Fruit fly (Drosophila melanogaster) whole organism, prepupa: Measurements from ENCODE around the gene CG15034.

ENCODE experiments used
- Blimp-1 ChIP-seq: fragments of 200-800 bp; sonication (Bioruptor generic); optimal IDR thresholded peaks from 3 replicates; lab custom pipeline; 2017; ENCODE audit warnings: missing biosample characterization, missing genetic modification characterization, mild to moderate bottlenecking, moderate library complexity, missing genetic modification reagents
- CG10631 ChIP-seq: fragments of 200-800 bp; sonication (Bioruptor generic); optimal IDR thresholded peaks from 2 replicates; lab custom pipeline; 2016; ENCODE audit warnings: missing biosample characterization, missing genetic modification characterization
- CG10669 ChIP-seq: fragments of 200-800 bp; sonication (Bioruptor generic); optimal IDR thresholded peaks from 3 replicates; lab custom pipeline; 2018; ENCODE audit warnings: missing biosample characterization, mild to moderate bottlenecking, missing genetic modification characterization, moderate library complexity
- CG11294 ChIP-seq: fragments of 200-800 bp; sonication (Bioruptor generic); IDR thresholded peaks from 2 replicates; pipeline ENCODE4 v1.3.6; 2022; ENCODE audit warnings: missing biosample characterization, missing genetic modification characterization
- CG11762 ChIP-seq: fragments of 200-800 bp; sonication (Bioruptor generic); optimal IDR thresholded peaks from 3 replicates; lab custom pipeline; 2016; ENCODE audit warnings: missing biosample characterization, missing genetic modification characterization; ENCODE audit not compliant: insufficient read depth
- CG11902 ChIP-seq: fragments of 200-800 bp; sonication (Bioruptor generic); optimal IDR thresholded peaks from 3 replicates; lab custom pipeline; 2016; ENCODE audit warnings: missing biosample characterization, missing genetic modification characterization
- CG1621 ChIP-seq: fragments of 200-800 bp; sonication (Bioruptor generic); optimal IDR thresholded peaks from 3 replicates; lab custom pipeline; 2018; ENCODE audit warnings: missing biosample characterization, mild to moderate bottlenecking, missing genetic modification characterization
- CG3032 ChIP-seq: fragments of 200-800 bp; optimal IDR thresholded peaks from 2 replicates; lab custom pipeline; 2019; ENCODE audit warnings: missing biosample characterization, mild to moderate bottlenecking, missing genetic modification characterization, moderate library complexity
- CG31627 ChIP-seq: fragments of 200-800 bp; sonication (Bioruptor generic); optimal IDR thresholded peaks from 3 replicates; lab custom pipeline; 2016; ENCODE audit warnings: missing biosample characterization, missing genetic modification characterization
- CG34406 ChIP-seq: fragments of 200-800 bp; sonication (Bioruptor generic); optimal IDR thresholded peaks from 3 replicates; lab custom pipeline; 2016; ENCODE audit warnings: missing biosample characterization, missing genetic modification characterization
- CG3919 ChIP-seq: fragments of 200-800 bp; sonication (Bioruptor generic); optimal IDR thresholded peaks from 3 replicates; lab custom pipeline; 2016; ENCODE audit warnings: missing biosample characterization, missing genetic modification characterization
- CG4318 ChIP-seq: fragments of 200-800 bp; sonication (Bioruptor generic); optimal IDR thresholded peaks from 3 replicates; lab custom pipeline; 2017; ENCODE audit warnings: missing biosample characterization, mild to moderate bottlenecking, missing genetic modification characterization
- CG6163 ChIP-seq: fragments of 200-800 bp; sonication (Bioruptor generic); IDR thresholded peaks from 3 replicates; pipeline ENCODE4 v1.3.6; 2022; ENCODE audit warnings: missing biosample characterization, missing genetic modification characterization
- CG6276 ChIP-seq: fragments of 200-800 bp; sonication (Bioruptor generic); optimal IDR thresholded peaks from 2 replicates; lab custom pipeline; 2017; ENCODE audit warnings: missing biosample characterization, mild to moderate bottlenecking, missing genetic modification characterization
- CG6792 ChIP-seq: fragments of 200-800 bp; sonication (Bioruptor generic); optimal IDR thresholded peaks from 3 replicates; lab custom pipeline; 2016; ENCODE audit warnings: missing biosample characterization, missing genetic modification characterization
- CG6808 ChIP-seq: fragments of 200-800 bp; sonication (Bioruptor generic); optimal IDR thresholded peaks from 3 replicates; lab custom pipeline; 2017; ENCODE audit warnings: missing biosample characterization, missing genetic modification characterization, mild to moderate bottlenecking, moderate library complexity, missing genetic modification reagents
- CG8119 ChIP-seq: fragments of 200-800 bp; sonication (Bioruptor generic); IDR thresholded peaks from 3 replicates; pipeline ENCODE4 v1.3.6; 2022; ENCODE audit warnings: missing biosample characterization, missing genetic modification characterization
- CG8319 ChIP-seq: fragments of 200-800 bp; sonication (Bioruptor generic); optimal IDR thresholded peaks from 3 replicates; lab custom pipeline; 2016; ENCODE audit warnings: missing biosample characterization, missing genetic modification characterization
- CG8632 ChIP-seq: fragments of 200-800 bp; sonication (Bioruptor generic); optimal IDR thresholded peaks from 3 replicates; lab custom pipeline; 2016; ENCODE audit warnings: missing biosample characterization, missing genetic modification characterization
- CG9139 ChIP-seq: fragments of 200-800 bp; sonication (Bioruptor generic); optimal IDR thresholded peaks from 3 replicates; lab custom pipeline; 2017; ENCODE audit warnings: missing biosample characterization, mild to moderate bottlenecking, missing genetic modification characterization
- Eip75B ChIP-seq: fragments of 200-800 bp; sonication (Bioruptor generic); optimal IDR thresholded peaks from 3 replicates; lab custom pipeline; 2016; ENCODE audit warnings: missing biosample characterization, missing genetic modification characterization
- Eip78C ChIP-seq: fragments of 200-800 bp; sonication (Bioruptor generic); peaks from one replicate; lab custom pipeline; 2016; ENCODE audit warnings: missing biosample characterization, missing genetic modification characterization
- Eip93F ChIP-seq: fragments of 200-800 bp; sonication (Bioruptor generic); optimal IDR thresholded peaks from 2 replicates; lab custom pipeline; 2016; ENCODE audit warnings: missing biosample characterization, mild to moderate bottlenecking, missing genetic modification characterization
- Ets21C ChIP-seq: fragments of 200-800 bp; sonication (Bioruptor generic); optimal IDR thresholded peaks from 3 replicates; lab custom pipeline; 2016; ENCODE audit warnings: missing biosample characterization, missing genetic modification characterization
- Ets96B ChIP-seq: fragments of 200-800 bp; optimal IDR thresholded peaks from 2 replicates; lab custom pipeline; 2019; ENCODE audit warnings: missing biosample characterization, mild to moderate bottlenecking, missing genetic modification characterization, moderate library complexity
- Hr39 ChIP-seq: fragments of 200-800 bp; sonication (Bioruptor generic); optimal IDR thresholded peaks from 2 replicates; lab custom pipeline; 2016; ENCODE audit warnings: missing biosample characterization, missing genetic modification characterization
- Hr4 ChIP-seq: fragments of 200-800 bp; sonication (Bioruptor generic); optimal IDR thresholded peaks from 3 replicates; lab custom pipeline; 2016; ENCODE audit warnings: missing biosample characterization, missing genetic modification characterization
- Lpt ChIP-seq: fragments of 200-800 bp; sonication (Bioruptor generic); optimal IDR thresholded peaks from 3 replicates; lab custom pipeline; 2016; ENCODE audit warnings: missing biosample characterization, missing genetic modification characterization
- Met ChIP-seq: fragments of 200-800 bp; sonication (Bioruptor generic); optimal IDR thresholded peaks from 3 replicates; lab custom pipeline; 2016; ENCODE audit warnings: missing biosample characterization, missing genetic modification characterization
- OdsH ChIP-seq: fragments of 200-800 bp; sonication (Bioruptor generic); optimal IDR thresholded peaks from 3 replicates; lab custom pipeline; 2016; ENCODE audit warnings: missing biosample characterization, missing genetic modification characterization
- Smox ChIP-seq: fragments of 200-800 bp; sonication (Bioruptor generic); optimal IDR thresholded peaks from 3 replicates; lab custom pipeline; 2016; ENCODE audit warnings: missing biosample characterization, missing genetic modification characterization
- Sox102F ChIP-seq: fragments of 200-800 bp; sonication (Bioruptor generic); optimal IDR thresholded peaks from 2 replicates; lab custom pipeline; 2016; ENCODE audit warnings: missing biosample characterization, mild to moderate bottlenecking, missing genetic modification characterization
- Sox14 ChIP-seq: fragments of 200-800 bp; sonication (Bioruptor generic); optimal IDR thresholded peaks from 3 replicates; lab custom pipeline; 2016; ENCODE audit warnings: missing biosample characterization, missing genetic modification characterization
- achi ChIP-seq: fragments of 200-800 bp; sonication (Bioruptor generic); optimal IDR thresholded peaks from 3 replicates; lab custom pipeline; 2016; ENCODE audit warnings: missing biosample characterization, missing genetic modification characterization
- acj6 ChIP-seq: fragments of 200-800 bp; sonication (Bioruptor generic); optimal IDR thresholded peaks from 3 replicates; lab custom pipeline; 2016; ENCODE audit warnings: missing biosample characterization, missing genetic modification characterization
- cyc ChIP-seq: fragments of 200-800 bp; sonication (Bioruptor generic); optimal IDR thresholded peaks from 3 replicates; lab custom pipeline; 2016; ENCODE audit warnings: missing biosample characterization, missing genetic modification characterization
- dac ChIP-seq: fragments of 200-800 bp; sonication (Bioruptor generic); optimal IDR thresholded peaks from 2 replicates; lab custom pipeline; 2017; ENCODE audit warnings: missing biosample characterization, mild to moderate bottlenecking, missing genetic modification characterization
- dsx ChIP-seq: fragments of 200-800 bp; optimal IDR thresholded peaks from 3 replicates; lab custom pipeline; 2019; ENCODE audit warnings: missing biosample characterization, mild to moderate bottlenecking, missing genetic modification characterization, moderate library complexity; ENCODE audit not compliant: poor library complexity, severe bottlenecking
- eg ChIP-seq: fragments of 200-800 bp; sonication (Bioruptor generic); IDR thresholded peaks from 3 replicates; pipeline ENCODE4 v1.3.6; 2022; ENCODE audit warnings: missing biosample characterization, missing genetic modification characterization
- esn ChIP-seq: fragments of 200-800 bp; sonication (Bioruptor generic); optimal IDR thresholded peaks from 2 replicates; lab custom pipeline; 2016; ENCODE audit warnings: missing biosample characterization, mild to moderate bottlenecking, missing genetic modification characterization, moderate library complexity
- fd59A ChIP-seq: fragments of 200-800 bp; sonication (Bioruptor generic); optimal IDR thresholded peaks from 2 replicates; lab custom pipeline; 2017; ENCODE audit warnings: missing biosample characterization, mild to moderate bottlenecking, missing genetic modification characterization, missing genetic modification reagents
- lz ChIP-seq: fragments of 200-800 bp; sonication (Bioruptor generic); optimal IDR thresholded peaks from 3 replicates; lab custom pipeline; 2016; ENCODE audit warnings: missing biosample characterization, missing genetic modification characterization
- net ChIP-seq: fragments of 200-800 bp; sonication (Bioruptor generic); optimal IDR thresholded peaks from 3 replicates; lab custom pipeline; 2016; ENCODE audit warnings: missing biosample characterization, missing genetic modification characterization
- pdm3 ChIP-seq: fragments of 200-800 bp; sonication (Bioruptor generic); optimal IDR thresholded peaks from 3 replicates; lab custom pipeline; 2016; ENCODE audit warnings: missing biosample characterization, missing genetic modification characterization
- salr ChIP-seq, 2 experiments: fragments of 200-800 bp; sonication (Bioruptor generic); optimal IDR thresholded peaks; 3 replicates each; lab custom pipeline; 2016 to 2018; ENCODE audit warnings: missing biosample characterization in 2 of 2, missing genetic modification characterization in 2 of 2, mild to moderate bottlenecking in 1 of 2
- spab ChIP-seq: fragments of 200-800 bp; sonication (Bioruptor generic); optimal IDR thresholded peaks from 2 replicates; lab custom pipeline; 2017; ENCODE audit warnings: missing biosample characterization, mild to moderate bottlenecking, missing genetic modification characterization, missing genetic modification reagents
- svp ChIP-seq: fragments of 200-800 bp; sonication (Bioruptor generic); peaks from one replicate; lab custom pipeline; 2016; ENCODE audit warnings: missing biosample characterization, missing genetic modification characterization
- topi ChIP-seq: fragments of 200-800 bp; sonication (Bioruptor generic); optimal IDR thresholded peaks from 3 replicates; lab custom pipeline; 2016; ENCODE audit warnings: missing biosample characterization, missing genetic modification characterization
- vri ChIP-seq: fragments of 200-800 bp; sonication (Bioruptor generic); optimal IDR thresholded peaks from 3 replicates; lab custom pipeline; 2016; ENCODE audit warnings: missing biosample characterization, mild to moderate bottlenecking, missing genetic modification characterization

The CG15034 gene

dm6 chrX:7306538-7307477 is 40.5 kb downstream of the CG15034 start:
- TF ChIP-seq svp (GFP tag; lab: Kevin White, UChicago) = peak; percentile 92
- TF ChIP-seq Ets21C = peak; percentile 83
- peak; percentile 69 for TF ChIP-seq CG1621 (tag; lab: Kevin White, UChicago)
- TF ChIP-seq Blimp-1 (GFP tag; lab: Kevin White, UChicago) = peak; percentile 81
- peak; percentile 90 for TF ChIP-seq Met (GFP tag; lab: Kevin White, UChicago)
- peak; percentile 99 for TF ChIP-seq CG4318 (GFP tag; lab: Kevin White, UChicago)
- peak; percentile 91 for TF ChIP-seq Sox14 (GFP tag; lab: Kevin White, UChicago)
- TF ChIP-seq topi (GFP tag; lab: Kevin White, UChicago) = peak; percentile 95
- peak; percentile 96 for TF ChIP-seq CG10631 (GFP tag; lab: Kevin White, UChicago)
- peak; percentile 87 for TF ChIP-seq CG6808 (GFP tag; lab: Kevin White, UChicago)
- TF ChIP-seq Lpt = peak; percentile 76
- TF ChIP-seq CG6792 (GFP tag; lab: Kevin White, UChicago) = peak; percentile 88
- peak; percentile 92 for TF ChIP-seq Hr39 (GFP tag; lab: Kevin White, UChicago)
- peak; percentile 91 for TF ChIP-seq CG11902 (GFP tag; lab: Kevin White, UChicago)
- TF ChIP-seq dac (GFP tag; lab: Kevin White, UChicago) = peak; percentile 94
- peak; percentile 97 for TF ChIP-seq Eip78C (GFP tag; lab: Kevin White, UChicago)
- TF ChIP-seq CG34406 = peak; percentile 92
- peak; percentile 91 for TF ChIP-seq CG31627 (GFP tag; lab: Kevin White, UChicago)
- peak; percentile 62 for TF ChIP-seq Eip93F
- peak; percentile 87 for TF ChIP-seq CG9139 (GFP tag; lab: Kevin White, UChicago)
- TF ChIP-seq CG8319 (GFP tag; lab: Kevin White, UChicago) = peak; percentile 85
- peak; percentile 89 for TF ChIP-seq Ets96B (tag; lab: Kevin White, UChicago)
- peak; percentile 86 for TF ChIP-seq Eip75B (GFP tag; lab: Kevin White, UChicago)
- TF ChIP-seq CG6276 = peak; percentile 98
- TF ChIP-seq dsx (GFP tag; lab: Kevin White, UChicago) = peak; percentile 54
- TF ChIP-seq achi (GFP tag; lab: Kevin White, UChicago) = peak; percentile 94
- TF ChIP-seq net (GFP tag; lab: Kevin White, UChicago) = peak; percentile 74
- TF ChIP-seq Sox102F (GFP tag; lab: Kevin White, UChicago) = peak; percentile 88
- TF ChIP-seq vri (GFP tag; lab: Kevin White, UChicago) = peak; percentile 7
- TF ChIP-seq CG11762 (GFP tag; lab: Kevin White, UChicago) = peak; percentile 92
- TF ChIP-seq CG11294 (GFP tag; lab: Robert Waterston, UW) = peak; percentile 84
- TF ChIP-seq Smox (GFP tag; lab: Kevin White, UChicago) = peak; percentile 87
- TF ChIP-seq esn (GFP tag; lab: Kevin White, UChicago) = peak; percentile 94
- TF ChIP-seq lz = peak; percentile 94
- TF ChIP-seq CG6163 = peak; percentile 62
- TF ChIP-seq CG3919 (GFP tag; lab: Kevin White, UChicago) = peak; percentile 89
- peak; percentile 83 for TF ChIP-seq fd59A (GFP tag; lab: Kevin White, UChicago)
- TF ChIP-seq eg (GFP tag; lab: Robert Waterston, UW) = no peak; the same call in none of the 3 replicates
- peak; percentile 94 for TF ChIP-seq OdsH
- peak; percentile 96 for TF ChIP-seq CG3032 (tag; lab: Kevin White, UChicago)
- TF ChIP-seq CG8632 (GFP tag; lab: Kevin White, UChicago) = peak; percentile 95
- TF ChIP-seq salr (GFP tag; optimal IDR thresholded peaks at IDR 0.05; lab: Kevin White, UChicago) = peak; percentile 84 to 96
- TF ChIP-seq CG10669 (GFP tag; lab: Kevin White, UChicago) = peak; percentile 94
- peak; percentile 87 for TF ChIP-seq Hr4 (GFP tag; lab: Kevin White, UChicago)
- peak; percentile 93 for TF ChIP-seq spab
- TF ChIP-seq acj6 (GFP tag; lab: Kevin White, UChicago) = peak; percentile 93
- peak; percentile 93 for TF ChIP-seq pdm3 (GFP tag; lab: Kevin White, UChicago)
- peak; percentile 90 for TF ChIP-seq cyc
- TF ChIP-seq CG8119 = peak; percentile 86
